Worm (Caenorhabditis elegans): ENCODE results near the gene F53C3.11.

ce11 chrII:3911284-3911683 lies 4.8 kb upstream of the F53C3.11 start:
- TF ChIP-seq ets-4 (tag; optimal IDR thresholded peaks at IDR 0.05): no peak
- no peak for TF ChIP-seq dmd-4 (tag; optimal IDR thresholded peaks at IDR 0.05; ENCODE audit: borderline replicate concordance)
- TF ChIP-seq rnt-1 (tag; optimal IDR thresholded peaks at IDR 0.05): no peak
- no peak for TF ChIP-seq pha-4 (tag; optimal IDR thresholded peaks at IDR 0.05)
- TF ChIP-seq nhr-11 (tag; optimal IDR thresholded peaks at IDR 0.05): no peak
- TF ChIP-seq K02D7.2 (tag; optimal IDR thresholded peaks at IDR 0.05): no peak
- TF ChIP-seq eyg-1 (tag; optimal IDR thresholded peaks at IDR 0.05): no peak
- TF ChIP-seq pha-2 (tag; optimal IDR thresholded peaks at IDR 0.05): no peak
- no peak for TF ChIP-seq ceh-45 (GFP tag; IDR thresholded peaks at IDR 0.05)
- TF ChIP-seq ceh-14 (tag; optimal IDR thresholded peaks at IDR 0.05): no peak
- TF ChIP-seq pqm-1 (tag; optimal IDR thresholded peaks at IDR 0.05): no peak
- no peak for TF ChIP-seq hlh-13 (GFP tag; optimal IDR thresholded peaks at IDR 0.05)

Measured in whole organism, late embryonic.